Worm (Caenorhabditis elegans) whole organism, mixed stage, embryonic: ENCODE measurements around the gene cmk-1.

Experiments
- M03D4.4 ChIP-seq: sonication (generic microtip); optimal IDR thresholded peaks from 2 replicates; lab custom pipeline; 2017; ENCODE audit warnings: mild to moderate bottlenecking, missing genetic modification characterization, missing compliant biosample characterization
- bed-3 ChIP-seq: fragments of 200-800 bp; sonication (Bioruptor generic); optimal IDR thresholded peaks from 3 replicates; lab custom pipeline; 2018; ENCODE audit warnings: mild to moderate bottlenecking, missing genetic modification characterization, moderate library complexity, missing compliant biosample characterization
- blmp-1 ChIP-seq: fragments of 150-350 bp; optimal IDR thresholded peaks from 2 replicates; lab custom pipeline; 2014; ENCODE audit warnings: missing biosample characterization, missing genetic modification characterization
- ceh-83 ChIP-seq: fragments of 200-800 bp; sonication (Bioruptor generic); optimal IDR thresholded peaks from 2 replicates; lab custom pipeline; 2018; ENCODE audit warnings: mild to moderate bottlenecking, missing genetic modification characterization, missing compliant biosample characterization
- ces-1 ChIP-seq: fragments of 150-350 bp; optimal IDR thresholded peaks from 2 replicates; lab custom pipeline; 2014; ENCODE audit warnings: missing biosample characterization, missing genetic modification reagents, missing genetic modification characterization
- cnd-1 ChIP-seq: fragments of 200-800 bp; sonication (Bioruptor generic); optimal IDR thresholded peaks from 2 replicates; lab custom pipeline; 2018; ENCODE audit warnings: mild to moderate bottlenecking, missing genetic modification characterization, missing compliant biosample characterization
- drap-1 ChIP-seq: fragments of 200-800 bp; sonication (Bioruptor generic); optimal IDR thresholded peaks from 3 replicates; lab custom pipeline; 2018; ENCODE audit warnings: mild to moderate bottlenecking, missing genetic modification characterization, missing compliant biosample characterization
- elt-1 ChIP-seq: sonication (generic microtip); optimal IDR thresholded peaks from 2 replicates; lab custom pipeline; 2017; ENCODE audit warnings: missing genetic modification characterization, mild to moderate bottlenecking, missing compliant biosample characterization, antibody characterized with exemption, moderate library complexity, borderline replicate concordance; ENCODE audit not compliant: insufficient read depth
- elt-3 ChIP-seq: fragments of 150-350 bp; optimal IDR thresholded peaks from 2 replicates; lab custom pipeline; 2014; ENCODE audit warnings: missing biosample characterization, missing genetic modification characterization
- flh-1 ChIP-seq: fragments of 200-800 bp; sonication (Bioruptor generic); optimal IDR thresholded peaks from 2 replicates; lab custom pipeline; 2018; ENCODE audit warnings: mild to moderate bottlenecking, missing genetic modification characterization, moderate library complexity, missing compliant biosample characterization
- ham-2 ChIP-seq: fragments of 200-800 bp; sonication (Bioruptor generic); optimal IDR thresholded peaks from 2 replicates; lab custom pipeline; 2018; ENCODE audit warnings: mild to moderate bottlenecking, missing genetic modification characterization, missing compliant biosample characterization
- hlh-1 ChIP-seq: fragments of 150-350 bp; optimal IDR thresholded peaks from 2 replicates; lab custom pipeline; 2014; ENCODE audit warnings: missing biosample characterization, missing genetic modification reagents, missing genetic modification characterization
- lin-13 ChIP-seq: fragments of 150-350 bp; optimal IDR thresholded peaks from 2 replicates; lab custom pipeline; 2014; ENCODE audit warnings: missing biosample characterization, missing genetic modification characterization
- lsy-2 ChIP-seq: fragments of 150-350 bp; optimal IDR thresholded peaks from 2 replicates; lab custom pipeline; 2014; ENCODE audit warnings: missing biosample characterization, missing genetic modification characterization
- mab-5 ChIP-seq: fragments of 150-350 bp; optimal IDR thresholded peaks from 2 replicates; lab custom pipeline; 2014; ENCODE audit warnings: missing biosample characterization, missing genetic modification characterization
- mep-1 ChIP-seq: fragments of 150-350 bp; optimal IDR thresholded peaks from 2 replicates; lab custom pipeline; 2017; ENCODE audit warnings: missing biosample characterization, missing genetic modification reagents, missing genetic modification characterization, inconsistent platforms
- mls-2 ChIP-seq: sonication (generic microtip); optimal IDR thresholded peaks from 2 replicates; lab custom pipeline; 2016; ENCODE audit warnings: mild to moderate bottlenecking, missing genetic modification characterization, moderate library complexity, missing compliant biosample characterization
- nhr-12 ChIP-seq: fragments of 150-350 bp; optimal IDR thresholded peaks from 2 replicates; lab custom pipeline; 2014; ENCODE audit warnings: missing biosample characterization, missing genetic modification characterization
- nhr-2 ChIP-seq: fragments of 150-350 bp; optimal IDR thresholded peaks from 2 replicates; lab custom pipeline; 2014; ENCODE audit warnings: missing biosample characterization, missing genetic modification characterization
- nhr-237 ChIP-seq: fragments of 150-350 bp; optimal IDR thresholded peaks from 2 replicates; lab custom pipeline; 2014; ENCODE audit warnings: missing biosample characterization, missing genetic modification characterization
- nhr-28 ChIP-seq: fragments of 150-350 bp; optimal IDR thresholded peaks from 2 replicates; lab custom pipeline; 2014; ENCODE audit warnings: missing biosample characterization, missing genetic modification characterization
- nhr-76 ChIP-seq: sonication (generic microtip); optimal IDR thresholded peaks from 2 replicates; lab custom pipeline; 2017; ENCODE audit warnings: missing biosample characterization, missing genetic modification characterization
- pha-4 ChIP-seq: fragments of 150-350 bp; optimal IDR thresholded peaks from 2 replicates; lab custom pipeline; 2018; ENCODE audit warnings: missing biosample characterization, missing genetic modification reagents, missing genetic modification characterization
- sem-2 ChIP-seq: fragments of 200-800 bp; sonication (Bioruptor generic); optimal IDR thresholded peaks from 2 replicates; lab custom pipeline; 2018; ENCODE audit warnings: mild to moderate bottlenecking, missing genetic modification characterization, missing compliant biosample characterization
- snpc-4 ChIP-seq: fragments of 150-350 bp; optimal IDR thresholded peaks from 2 replicates; lab custom pipeline; 2014; ENCODE audit warnings: missing biosample characterization, missing genetic modification characterization
- sptf-1 ChIP-seq: sonication (generic microtip); optimal IDR thresholded peaks from 2 replicates; lab custom pipeline; 2017; ENCODE audit warnings: mild to moderate bottlenecking, missing genetic modification characterization, moderate library complexity, missing compliant biosample characterization
- tbx-8 ChIP-seq: fragments of 200-800 bp; sonication (Bioruptor generic); optimal IDR thresholded peaks from 2 replicates; lab custom pipeline; 2018; ENCODE audit warnings: mild to moderate bottlenecking, missing genetic modification characterization, moderate library complexity, missing compliant biosample characterization
- unc-120 ChIP-seq: sonication (generic microtip); optimal IDR thresholded peaks from 2 replicates; lab custom pipeline; 2017; ENCODE audit warnings: missing genetic modification characterization, missing compliant biosample characterization; ENCODE audit not compliant: poor library complexity, severe bottlenecking
- unc-62 ChIP-seq: fragments of 150-350 bp; optimal IDR thresholded peaks from 2 replicates; lab custom pipeline; 2014; ENCODE audit warnings: missing biosample characterization, missing genetic modification reagents, missing genetic modification characterization
- zip-8 ChIP-seq: fragments of 150-350 bp; optimal IDR thresholded peaks from 2 replicates; lab custom pipeline; 2014; ENCODE audit warnings: missing biosample characterization, missing genetic modification characterization
- ztf-11 ChIP-seq: fragments of 150-350 bp; optimal IDR thresholded peaks from 2 replicates; lab custom pipeline; 2014; ENCODE audit warnings: missing biosample characterization, missing genetic modification characterization

cmk-1 gene

ce11 chrIV:1791775-1792174 is 32.5 kb upstream of the cmk-1 start:
- TF ChIP-seq drap-1 (GFP tag; lab: Kevin White, UChicago) = no peak
- no peak for TF ChIP-seq nhr-2 (tag; lab: Kevin White, UChicago)
- TF ChIP-seq M03D4.4 = no peak
- TF ChIP-seq ces-1 = no peak
- no peak for TF ChIP-seq hlh-1
- TF ChIP-seq zip-8 = no peak
- no peak for TF ChIP-seq mls-2 (tag; lab: Kevin White, UChicago)
- no peak for TF ChIP-seq pha-4 (tag; lab: Kevin White, UChicago)
- TF ChIP-seq nhr-76 (tag; lab: Kevin White, UChicago) = no peak
- TF ChIP-seq nhr-237 (tag; lab: Kevin White, UChicago) = no peak
- TF ChIP-seq sptf-1 = no peak
- TF ChIP-seq unc-62 = no peak
- TF ChIP-seq elt-1 (tag; lab: Kevin White, UChicago) = no peak
- no peak for TF ChIP-seq ceh-83
- TF ChIP-seq blmp-1 (tag; lab: Kevin White, UChicago) = no peak

- TF ChIP-seq elt-1 (tag; lab: Kevin White, UChicago) = no peak
- TF ChIP-seq tbx-8 (GFP tag; lab: Kevin White, UChicago) = no peak
- no peak for TF ChIP-seq ztf-11
- no peak for TF ChIP-seq nhr-2 (tag; lab: Kevin White, UChicago)
- TF ChIP-seq ceh-83 = no peak
- TF ChIP-seq M03D4.4 = no peak
- TF ChIP-seq pha-4 (tag; lab: Kevin White, UChicago) = no peak
- TF ChIP-seq ham-2 (GFP tag; lab: Kevin White, UChicago) = no peak
- TF ChIP-seq lsy-2 (tag; lab: Kevin White, UChicago) = no peak
- TF ChIP-seq nhr-237 (tag; lab: Kevin White, UChicago) = no peak
- no peak for TF ChIP-seq nhr-12 (tag; lab: Kevin White, UChicago)
- TF ChIP-seq bed-3 (GFP tag; lab: Kevin White, UChicago) = no peak
- no peak for TF ChIP-seq unc-120 (tag; lab: Kevin White, UChicago)
- TF ChIP-seq zip-8 = no peak
These were observed 20.4 kb upstream of the cmk-1 start, which contains the start of gene Y38C1BA.1 for ce11 chrIV:1803882-1804281. Gene Y38C1BA.1, minus strand, starts transcription at chrIV:1803982.

ce11 chrIV:1804613-1805012 is 19.7 kb upstream of the cmk-1 start:
- peak; percentile 8 for TF ChIP-seq pha-4 (tag; lab: Kevin White, UChicago)
- TF ChIP-seq mls-2 (tag; lab: Kevin White, UChicago) = no peak
- TF ChIP-seq mab-5 (tag; lab: Kevin White, UChicago) = peak; percentile 30
- TF ChIP-seq mep-1 = no peak
- no peak for TF ChIP-seq M03D4.4
- TF ChIP-seq ces-1 = peak; percentile 24
- no peak for TF ChIP-seq lin-13

- TF ChIP-seq ztf-11 = no peak
- TF ChIP-seq drap-1 (GFP tag; lab: Kevin White, UChicago) = no peak
- TF ChIP-seq pha-4 (tag; lab: Kevin White, UChicago) = no peak
- TF ChIP-seq blmp-1 (tag; lab: Kevin White, UChicago) = no peak
- TF ChIP-seq ces-1 = no peak
- TF ChIP-seq unc-120 (tag; lab: Kevin White, UChicago) = no peak
- no peak for TF ChIP-seq flh-1 (GFP tag; lab: Kevin White, UChicago)
- no peak for TF ChIP-seq nhr-28 (tag; lab: Kevin White, UChicago)
- no peak for TF ChIP-seq ceh-83
- TF ChIP-seq bed-3 (GFP tag; lab: Kevin White, UChicago) = no peak
- no peak for TF ChIP-seq tbx-8 (GFP tag; lab: Kevin White, UChicago)
- TF ChIP-seq mep-1 = no peak
- no peak for TF ChIP-seq sem-2 (GFP tag; lab: Kevin White, UChicago)
- no peak for TF ChIP-seq mab-5 (tag; lab: Kevin White, UChicago)
- TF ChIP-seq snpc-4 (tag; lab: Kevin White, UChicago) = no peak
- no peak for TF ChIP-seq cnd-1 (tag; lab: Kevin White, UChicago)
- TF ChIP-seq elt-3 = no peak
- no peak for TF ChIP-seq sptf-1
- no peak for TF ChIP-seq elt-1 (tag; lab: Kevin White, UChicago)
These were observed 10.4 kb upstream of the cmk-1 start for ce11 chrIV:1813869-1814268.
